Fruit fly (Drosophila melanogaster): ENCODE results near the gene CG15888.

dm6 chr3R:13264061-13264661 lies 22.2 kb downstream of the CG15888 start, which contains the start of gene Ravus:
- TF ChIP-seq Myc (optimal IDR thresholded peaks at IDR 0.05) = no peak
- TF ChIP-seq Sin3A (optimal IDR thresholded peaks at IDR 0.05) = no peak
- TF ChIP-seq psq (optimal IDR thresholded peaks at IDR 0.05) = no peak
- no peak for TF ChIP-seq h (optimal IDR thresholded peaks at IDR 0.05)
- TF ChIP-seq ttk (optimal IDR thresholded peaks at IDR 0.05) = no peak
